Worm (Caenorhabditis elegans) whole organism, L4 larva: ENCODE measurements around the gene str-118.

Experiments
- D1046.2 ChIP-seq: fragments of 200-800 bp; sonication (Bioruptor generic); IDR thresholded peaks from 2 replicates; pipeline ENCODE4 v1.3.6; 2022; ENCODE audit warnings: missing genetic modification characterization, missing compliant biosample characterization
- F10B5.3 ChIP-seq: sonication (generic microtip); optimal IDR thresholded peaks from 2 replicates; lab custom pipeline; 2016; ENCODE audit warnings: mild to moderate bottlenecking, missing genetic modification characterization, missing compliant biosample characterization
- F26F4.8 ChIP-seq: fragments of 200-800 bp; sonication (Bioruptor generic); conservative IDR thresholded peaks from 2 replicates; pipeline ENCODE4 v1.3.6; 2022; ENCODE audit warnings: missing genetic modification characterization, missing compliant biosample characterization
- F37D6.2 ChIP-seq: sonication (generic microtip); optimal IDR thresholded peaks from 2 replicates; lab custom pipeline; 2016; ENCODE audit warnings: mild to moderate bottlenecking, missing genetic modification characterization, missing compliant biosample characterization
- R02D3.7 ChIP-seq: fragments of 150-350 bp; sonication (generic microtip); optimal IDR thresholded peaks from 3 replicates; lab custom pipeline; 2014; ENCODE audit warnings: missing biosample characterization, missing genetic modification characterization
- Y105C5A.15 ChIP-seq: fragments of 200-800 bp; sonication (Bioruptor generic); IDR thresholded peaks from 2 replicates; pipeline ENCODE4 v1.3.6; 2022; ENCODE audit warnings: missing genetic modification characterization, missing compliant biosample characterization
- ZK546.5 ChIP-seq, 2 experiments: sonication (generic microtip); optimal IDR thresholded peaks; 2 replicates each; lab custom pipeline; 2017; ENCODE audit warnings: missing biosample characterization in 2 of 2, missing genetic modification characterization in 2 of 2
- aha-1 ChIP-seq: fragments of 150-350 bp; peaks from one replicate; lab custom pipeline; 2014; ENCODE audit warnings: missing biosample characterization, missing genetic modification characterization
- ceh-28 ChIP-seq: fragments of 150-350 bp; optimal IDR thresholded peaks from 2 replicates; lab custom pipeline; 2014; ENCODE audit warnings: missing biosample characterization, missing genetic modification reagents, missing genetic modification characterization
- ceh-44 ChIP-seq: fragments of 200-800 bp; sonication (Bioruptor generic); IDR thresholded peaks from 2 replicates; pipeline ENCODE4 v1.3.6; 2022; ENCODE audit warnings: missing genetic modification reagents, missing genetic modification characterization, missing compliant biosample characterization
- ceh-62 ChIP-seq: sonication (generic microtip); optimal IDR thresholded peaks from 2 replicates; lab custom pipeline; 2017; ENCODE audit warnings: missing biosample characterization, missing genetic modification characterization
- cey-2 ChIP-seq: sonication (generic microtip); optimal IDR thresholded peaks from 3 replicates; lab custom pipeline; 2017; ENCODE audit warnings: missing genetic modification characterization, mild to moderate bottlenecking, missing compliant biosample characterization, antibody characterized with exemption, borderline replicate concordance; ENCODE audit not compliant: insufficient read depth
- daf-12 ChIP-seq: fragments of 150-350 bp; optimal IDR thresholded peaks from 2 replicates; lab custom pipeline; 2014; ENCODE audit warnings: missing biosample characterization, missing genetic modification reagents, missing genetic modification characterization
- daf-16 ChIP-seq, 3 experiments: sonication (generic microtip); optimal IDR thresholded peaks; 2 replicates each; lab custom pipeline; 2016 to 2017; ENCODE audit warnings: missing genetic modification characterization in 3 of 3, missing genetic modification reagents in 3 of 3, mild to moderate bottlenecking in 2 of 3, missing compliant biosample characterization in 2 of 3, missing biosample characterization in 1 of 3, moderate library complexity in 1 of 3
- dmd-6 ChIP-seq: fragments of 200-800 bp; sonication (Bioruptor generic); IDR thresholded peaks from 2 replicates; pipeline ENCODE4 v1.3.6; 2022; ENCODE audit warnings: missing genetic modification reagents, missing genetic modification characterization, missing compliant biosample characterization
- dmd-8 ChIP-seq: fragments of 200-800 bp; sonication (Bioruptor generic); IDR thresholded peaks from 2 replicates; pipeline ENCODE4 v1.3.6; 2022; ENCODE audit warnings: missing genetic modification characterization, missing compliant biosample characterization
- dve-1 ChIP-seq: sonication (generic microtip); optimal IDR thresholded peaks from 2 replicates; lab custom pipeline; 2017; ENCODE audit warnings: antibody characterized with exemption, mild to moderate bottlenecking, missing genetic modification characterization, missing compliant biosample characterization; ENCODE audit not compliant: insufficient read depth
- gei-8 ChIP-seq: fragments of 200-800 bp; sonication (Bioruptor generic); optimal IDR thresholded peaks from 2 replicates; lab custom pipeline; 2018; ENCODE audit warnings: mild to moderate bottlenecking, missing genetic modification characterization, missing compliant biosample characterization
- hlh-11 ChIP-seq: fragments of 200-800 bp; sonication (Bioruptor generic); optimal IDR thresholded peaks from 2 replicates; lab custom pipeline; 2018; ENCODE audit warnings: mild to moderate bottlenecking, missing genetic modification characterization, missing compliant biosample characterization
- jun-1 ChIP-seq: fragments of 150-350 bp; optimal IDR thresholded peaks from 2 replicates; lab custom pipeline; 2014; ENCODE audit warnings: missing biosample characterization, missing genetic modification reagents, missing genetic modification characterization
- lin-1 ChIP-seq: fragments of 200-800 bp; sonication (Bioruptor generic); IDR thresholded peaks from 2 replicates; pipeline ENCODE4 v1.3.6; 2022; ENCODE audit warnings: missing genetic modification reagents, missing genetic modification characterization, missing compliant biosample characterization
- lir-3 ChIP-seq: sonication (generic microtip); optimal IDR thresholded peaks from 2 replicates; lab custom pipeline; 2016; ENCODE audit warnings: mild to moderate bottlenecking, missing genetic modification characterization, missing compliant biosample characterization
- madf-9 ChIP-seq: fragments of 200-800 bp; sonication (Bioruptor generic); conservative IDR thresholded peaks from 2 replicates; pipeline ENCODE4 v1.3.6; 2022; ENCODE audit warnings: missing genetic modification reagents, missing genetic modification characterization, missing compliant biosample characterization
- mes-2 ChIP-seq: sonication (generic microtip); optimal IDR thresholded peaks from 2 replicates; lab custom pipeline; 2016; ENCODE audit warnings: missing genotype, mild to moderate bottlenecking, missing genetic modification characterization, missing compliant biosample characterization; ENCODE audit not compliant: poor library complexity, severe bottlenecking
- mxl-2 ChIP-seq: fragments of 200-800 bp; sonication (Bioruptor generic); conservative IDR thresholded peaks from 2 replicates; pipeline ENCODE4 v1.3.6; 2022; ENCODE audit warnings: missing genetic modification reagents, missing genetic modification characterization, missing compliant biosample characterization
- nhr-10 ChIP-seq: fragments of 150-350 bp; optimal IDR thresholded peaks from 2 replicates; lab custom pipeline; 2014; ENCODE audit warnings: missing biosample characterization, missing genetic modification characterization
- nhr-28 ChIP-seq: fragments of 150-350 bp; optimal IDR thresholded peaks from 2 replicates; lab custom pipeline; 2014; ENCODE audit warnings: missing biosample characterization, missing genetic modification characterization
- nhr-41 ChIP-seq: fragments of 200-800 bp; sonication (Bioruptor generic); IDR thresholded peaks from 2 replicates; pipeline ENCODE4 v1.3.6; 2022; ENCODE audit warnings: missing genetic modification reagents, missing genetic modification characterization, missing compliant biosample characterization
- nhr-77 ChIP-seq: fragments of 150-350 bp; optimal IDR thresholded peaks from 2 replicates; lab custom pipeline; 2014; ENCODE audit warnings: missing biosample characterization, missing genetic modification characterization
- php-3 ChIP-seq: fragments of 200-800 bp; sonication (Bioruptor generic); IDR thresholded peaks from 2 replicates; pipeline ENCODE4 v1.3.6; 2022; ENCODE audit warnings: missing genetic modification reagents, missing genetic modification characterization, missing compliant biosample characterization
- pqm-1 ChIP-seq: sonication (generic microtip); optimal IDR thresholded peaks from 2 replicates; lab custom pipeline; 2017; ENCODE audit warnings: missing biosample characterization, missing genetic modification characterization
- sdz-12 ChIP-seq: fragments of 200-800 bp; sonication (Bioruptor generic); optimal IDR thresholded peaks from 2 replicates; lab custom pipeline; 2018; ENCODE audit warnings: mild to moderate bottlenecking, missing genetic modification characterization, missing compliant biosample characterization
- set-16 ChIP-seq: fragments of 200-800 bp; sonication (Bioruptor generic); IDR thresholded peaks from 2 replicates; pipeline ENCODE4 v1.3.6; 2022; ENCODE audit warnings: missing genetic modification reagents, missing genetic modification characterization, missing compliant biosample characterization
- skn-1 ChIP-seq: fragments of 150-350 bp; optimal IDR thresholded peaks from 2 replicates; lab custom pipeline; 2014; ENCODE audit warnings: missing biosample characterization, missing genetic modification characterization
- spr-1 ChIP-seq: sonication (generic microtip); optimal IDR thresholded peaks from 2 replicates; lab custom pipeline; 2016; ENCODE audit warnings: mild to moderate bottlenecking, missing genetic modification characterization, missing compliant biosample characterization
- unc-130 ChIP-seq: sonication (generic microtip); optimal IDR thresholded peaks from 2 replicates; lab custom pipeline; 2016; ENCODE audit warnings: missing genetic modification reagents, missing genetic modification characterization, missing compliant biosample characterization
- unc-62 ChIP-seq, 3 experiments: fragments of 150-350 bp in 1 of 3; sonication (generic microtip); optimal IDR thresholded peaks in 2 of 3; peaks in 1 of 3; 1 replicate in 1 of 3; 2 replicates in 2 of 3; lab custom pipeline; 2014 to 2017; ENCODE audit warnings: missing biosample characterization in 3 of 3, missing genetic modification characterization in 3 of 3, missing genetic modification reagents in 3 of 3, missing genotype in 1 of 3
- vab-7 ChIP-seq: fragments of 200-800 bp; sonication (Bioruptor generic); IDR thresholded peaks from 2 replicates; pipeline ENCODE4 v1.3.6; 2022; ENCODE audit warnings: missing genetic modification reagents, missing genetic modification characterization, missing compliant biosample characterization

The str-118 gene

ce11 chrV:10090461-10090860 is 38.5 kb downstream of the str-118 start, which contains the start of gene R04B5.7:
TSS of gene R04B5.7 (minus strand) at chrV:10090561.
- TF ChIP-seq ceh-28 (tag; lab: Kevin White, UChicago) (no peak), unc-62 (GFP tag; optimal IDR thresholded peaks at IDR 0.05 in 1 of 2; lab: Kevin White, UChicago) (peak in 1 of 2 experiments; percentile 19), unc-62 (tag; optimal IDR thresholded peaks at IDR 0.05; lab: Kevin White, UChicago) (no peak)

ce11 chrV:10091152-10091551 is 39.2 kb downstream of the str-118 start, which contains the start of gene R04B5.11:
TSS of gene R04B5.11 (minus strand) at chrV:10091252.
- TF ChIP-seq set-16 (GFP tag; lab: Robert Waterston, UW) = no peak
- no peak for TF ChIP-seq Y105C5A.15 (GFP tag; lab: Robert Waterston, UW)
- TF ChIP-seq R02D3.7 (tag; lab: Kevin White, UChicago) = no peak
- TF ChIP-seq mxl-2 (GFP tag; lab: Robert Waterston, UW) = no peak
- TF ChIP-seq jun-1 = no peak
- no peak for TF ChIP-seq nhr-28
- no peak for TF ChIP-seq madf-9 (GFP tag; lab: Robert Waterston, UW)
- no peak for TF ChIP-seq F26F4.8
- TF ChIP-seq cey-2 (tag; lab: Kevin White, UChicago) = no peak
- no peak for TF ChIP-seq D1046.2 (GFP tag; lab: Robert Waterston, UW)
- TF ChIP-seq lin-1 (GFP tag; lab: Robert Waterston, UW) = no peak
- no peak for TF ChIP-seq vab-7 (GFP tag; lab: Robert Waterston, UW)
- TF ChIP-seq spr-1 (tag; lab: Kevin White, UChicago) = no peak
- TF ChIP-seq aha-1 (tag; lab: Kevin White, UChicago) = no peak
- no peak for TF ChIP-seq lir-3 (tag; lab: Kevin White, UChicago)
- no peak for TF ChIP-seq dmd-8 (GFP tag; lab: Robert Waterston, UW)

- no peak for TF ChIP-seq daf-12
- TF ChIP-seq ZK546.5 (tag; optimal IDR thresholded peaks at IDR 0.05; lab: Kevin White, UChicago) = no peak
- TF ChIP-seq aha-1 (tag; lab: Kevin White, UChicago) = no peak
- TF ChIP-seq mes-2 = no peak
- TF ChIP-seq nhr-28 = no peak
- no peak for TF ChIP-seq dve-1 (tag; lab: Kevin White, UChicago)
- TF ChIP-seq unc-130 (GFP tag; lab: Kevin White, UChicago) = no peak
- TF ChIP-seq php-3 (GFP tag; lab: Robert Waterston, UW) = no peak
- no peak for TF ChIP-seq nhr-10 (tag; lab: Kevin White, UChicago)
- TF ChIP-seq nhr-41 (GFP tag; lab: Robert Waterston, UW) = no peak
- no peak for TF ChIP-seq sdz-12 (GFP tag; lab: Kevin White, UChicago)
- TF ChIP-seq, all 104 proteins: peak for 0
These were observed 42.4 kb downstream of the str-118 start, which contains the start of gene srd-49 for ce11 chrV:10094374-10094773. TSS of gene srd-49 (plus strand) at chrV:10094674.

- no peak for TF ChIP-seq gei-8 (GFP tag; lab: Kevin White, UChicago)
- TF ChIP-seq nhr-77 (tag; lab: Kevin White, UChicago) = peak; percentile 50
- peak; percentile 86 for TF ChIP-seq pqm-1 (tag; lab: Kevin White, UChicago)
- TF ChIP-seq F10B5.3 (tag; lab: Kevin White, UChicago) = no peak
- TF ChIP-seq ceh-62 = no peak
- peak; percentile 66 for TF ChIP-seq dmd-6 (GFP tag; lab: Robert Waterston, UW)
- peak; percentile 13 for TF ChIP-seq hlh-11 (tag; lab: Kevin White, UChicago)
- peak; percentile 52 for TF ChIP-seq dve-1 (tag; lab: Kevin White, UChicago)
- no peak for TF ChIP-seq unc-62 (GFP tag; optimal IDR thresholded peaks at IDR 0.05 in 1 of 2; lab: Kevin White, UChicago)
- TF ChIP-seq unc-62 (tag; optimal IDR thresholded peaks at IDR 0.05; lab: Kevin White, UChicago) = no peak
- TF ChIP-seq F37D6.2 (tag; lab: Kevin White, UChicago) = no peak
- no peak for TF ChIP-seq daf-16 (GFP tag; optimal IDR thresholded peaks at IDR 0.05; lab: Kevin White, UChicago)
- peak; percentile 40 for TF ChIP-seq daf-16 (tag; optimal IDR thresholded peaks at IDR 0.05; lab: Kevin White, UChicago)
- no peak for TF ChIP-seq skn-1 (tag; lab: Kevin White, UChicago)
- TF ChIP-seq ceh-44 = no peak
- no peak for TF ChIP-seq ceh-28 (tag; lab: Kevin White, UChicago)
- TF ChIP-seq nhr-28 = peak; percentile 80
These were observed 45.0 kb downstream of the str-118 start for ce11 chrV:10096932-10097331.
